Fruit fly (Drosophila melanogaster) ovary, adult (tissue): ENCODE results near the gene Eig71Ee.

ENCODE experiments used
- CG17801 ChIP-seq: fragments of 200-800 bp; optimal IDR thresholded peaks from 2 replicates; lab custom pipeline; 2019; ENCODE audit warnings: missing biosample characterization, mild to moderate bottlenecking, missing genetic modification characterization, moderate library complexity; ENCODE audit not compliant: partially characterized antibody

Eig71Ee gene

dm6 chr3L:15659341-15659740, 3.5 kb upstream of the Eig71Ee start, which contains the start of the genes Eig71Eh and Eig71Ei:
Eig71Eh (minus strand) TSS chr3L:15659441.
Eig71Ei (plus strand) TSS chr3L:15659707.
- TF ChIP-seq CG17801 (GFP tag; lab: Kevin White, UChicago): no peak

dm6 chr3L:15657290-15657689, 1.5 kb upstream of the Eig71Ee start, which contains the start of the genes Eig71Ef and Eig71Eg:
Eig71Ef (minus strand) TSS chr3L:15657390.
Eig71Eg (plus strand) TSS chr3L:15657628.
- TF ChIP-seq CG17801 (GFP tag; lab: Kevin White, UChicago): no peak

dm6 chr3L:15652154-15652553, 3.7 kb downstream of the Eig71Ee start, which contains the start of the genes Eig71Ec and Eig71Ed:
Eig71Ec (minus strand) TSS chr3L:15652254.
Eig71Ed (plus strand) TSS chr3L:15652537.
- no peak for TF ChIP-seq CG17801 (GFP tag; lab: Kevin White, UChicago)

dm6 chr3L:15650552-15650951, 5.3 kb downstream of the Eig71Ee start, which contains the start of gene CG43084:
CG43084 (plus strand) TSS chr3L:15650852.
- TF ChIP-seq CG17801 (GFP tag; lab: Kevin White, UChicago): no peak

- TF ChIP-seq CG17801 (GFP tag; lab: Kevin White, UChicago): no peak
These were observed 6.2 kb downstream of the Eig71Ee start, which contains the start of the genes Eig71Ea and Eig71Eb for dm6 chr3L:15649561-15649960. Eig71Ea (minus strand) TSS chr3L:15649661. Eig71Eb (plus strand) TSS chr3L:15649936.

- no peak for TF ChIP-seq CG17801 (GFP tag; lab: Kevin White, UChicago)
These were observed 7.8 kb downstream of the Eig71Ee start, which contains the start of the genes comm3 and CG43083 for dm6 chr3L:15647712-15648621. comm3 (minus strand) TSS chr3L:15647762. CG43083 (plus strand) TSS chr3L:15648571.

dm6 chr3L:15646182-15646581, 9.6 kb downstream of the Eig71Ee start:
- TF ChIP-seq CG17801 (GFP tag; lab: Kevin White, UChicago): no peak

- TF ChIP-seq CG17801 (GFP tag; lab: Kevin White, UChicago): no peak
These were observed 14.2 kb downstream of the Eig71Ee start for dm6 chr3L:15641590-15642019.

dm6 chr3L:15639978-15640377, 15.8 kb downstream of the Eig71Ee start:
- no peak for TF ChIP-seq CG17801 (GFP tag; lab: Kevin White, UChicago)

dm6 chr3L:15638524-15638923, 17.3 kb downstream of the Eig71Ee start:
- no peak for TF ChIP-seq CG17801 (GFP tag; lab: Kevin White, UChicago)

dm6 chr3L:15637618-15638017, 18.2 kb downstream of the Eig71Ee start:
- no peak for TF ChIP-seq CG17801 (GFP tag; lab: Kevin White, UChicago)

dm6 chr3L:15636978-15637377, 18.8 kb downstream of the Eig71Ee start:
- no peak for TF ChIP-seq CG17801 (GFP tag; lab: Kevin White, UChicago)

dm6 chr3L:15636359-15636758, 19.5 kb downstream of the Eig71Ee start:
- TF ChIP-seq CG17801 (GFP tag; lab: Kevin White, UChicago): no peak

dm6 chr3L:15634368-15635075, 21.3 kb downstream of the Eig71Ee start:
- no peak for TF ChIP-seq CG17801 (GFP tag; lab: Kevin White, UChicago)

dm6 chr3L:15632653-15633052, 23.2 kb downstream of the Eig71Ee start:
- TF ChIP-seq CG17801 (GFP tag; lab: Kevin White, UChicago): no peak
